Worm (Caenorhabditis elegans) whole organism, midembryonic: Measurements from ENCODE around the gene mel-46.
"Not testable (repeated sequence)": the region's sequence is repeated elsewhere in the genome, so short reads cannot be mapped to it uniquely, and the experiment has no call there.

ENCODE experiments used
- T22C8.4 ChIP-seq: fragments of 200-800 bp; sonication (Bioruptor generic); IDR thresholded peaks from 2 replicates; pipeline ENCODE4 v1.3.6; 2022; ENCODE audit warnings: missing genetic modification characterization, missing compliant biosample characterization
- flt-1 ChIP-seq: fragments of 200-800 bp; sonication (Bioruptor generic); IDR thresholded peaks from 2 replicates; pipeline ENCODE4 v1.3.6; 2022; ENCODE audit warnings: missing genetic modification characterization, missing compliant biosample characterization
- klf-2 ChIP-seq: fragments of 200-800 bp; sonication (Bioruptor generic); conservative IDR thresholded peaks from 2 replicates; pipeline ENCODE4 v1.3.6; 2022; ENCODE audit warnings: missing genetic modification reagents, missing genetic modification characterization, missing compliant biosample characterization
- ref-1 ChIP-seq: fragments of 200-800 bp; sonication (Bioruptor generic); conservative IDR thresholded peaks from 2 replicates; pipeline ENCODE4 v1.3.6; 2022; ENCODE audit warnings: missing genetic modification reagents, missing genetic modification characterization, missing compliant biosample characterization
- ztf-23 ChIP-seq: fragments of 200-800 bp; sonication (Bioruptor generic); IDR thresholded peaks from 2 replicates; pipeline ENCODE4 v1.3.6; 2022; ENCODE audit warnings: missing genetic modification reagents, missing genetic modification characterization, missing compliant biosample characterization

DNA sequence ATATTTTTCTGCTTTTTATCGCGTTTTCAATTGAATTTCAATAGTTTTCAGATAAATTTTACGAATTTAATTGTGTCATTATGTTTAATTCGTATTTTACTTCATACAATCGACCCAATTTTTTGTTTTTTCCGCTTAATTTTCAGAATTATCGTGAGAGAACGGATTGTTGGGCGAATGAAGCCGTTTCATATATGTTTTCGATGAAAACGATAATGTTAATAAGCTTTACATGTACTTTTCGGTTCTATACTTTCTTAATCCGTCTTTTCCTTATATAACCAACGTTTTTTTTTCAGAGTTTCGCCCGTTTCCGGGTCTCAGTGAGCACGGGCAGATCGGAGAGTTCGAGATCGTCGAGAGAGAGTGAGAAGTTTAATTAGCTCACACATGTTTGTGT is 32.0 kb upstream of the mel-46 start, which contains the start of gene T06A10.2:
- not testable (repeated sequence) for TF ChIP-seq ref-1; klf-2; ztf-23 (GFP tag; lab: Robert Waterston, UW); flt-1 (GFP tag; lab: Robert Waterston, UW); T22C8.4 (GFP tag; lab: Robert Waterston, UW)
